Fruit fly (Drosophila melanogaster): ENCODE results near the gene ncd.

The ncd gene

dm6 chr3R:29775755-29776686, 30.9 kb downstream of the ncd start:
- TF ChIP-seq psq (GFP tag; optimal IDR thresholded peaks at IDR 0.05), result no peak
- no peak for TF ChIP-seq dmrt93B (GFP tag; optimal IDR thresholded peaks at IDR 0.05)
- TF ChIP-seq lola (GFP tag; optimal IDR thresholded peaks at IDR 0.05), result no peak
- TF ChIP-seq sage (GFP tag; optimal IDR thresholded peaks at IDR 0.05), result no peak
- TF ChIP-seq foxo (GFP tag; optimal IDR thresholded peaks at IDR 0.05), result peak in 1 of 2 experiments; percentile 9
- no peak for TF ChIP-seq fru (GFP tag; optimal IDR thresholded peaks at IDR 0.05)
- no peak for TF ChIP-seq Myc (optimal IDR thresholded peaks at IDR 0.05)
- TF ChIP-seq h (GFP tag; optimal IDR thresholded peaks at IDR 0.05), result peak; percentile 63
- no peak for TF ChIP-seq ey (GFP tag; optimal IDR thresholded peaks at IDR 0.05)
- TF ChIP-seq usp (GFP tag; optimal IDR thresholded peaks at IDR 0.05), result no peak
- no peak for TF ChIP-seq Rel (GFP tag; optimal IDR thresholded peaks at IDR 0.05)
- peak; percentile 98 for TF ChIP-seq Rel (tag; optimal IDR thresholded peaks at IDR 0.05)
- TF ChIP-seq OdsH (GFP tag; optimal IDR thresholded peaks at IDR 0.05), result no peak
- no peak for TF ChIP-seq tai (GFP tag; optimal IDR thresholded peaks at IDR 0.05)
- no peak for TF ChIP-seq Vsx2 (GFP tag; optimal IDR thresholded peaks at IDR 0.05; ENCODE audit: partially characterized antibody)
- no peak for TF ChIP-seq jim (GFP tag; optimal IDR thresholded peaks at IDR 0.05)
- TF ChIP-seq Sp1 (GFP tag; optimal IDR thresholded peaks at IDR 0.05), result no peak
- no peak for TF ChIP-seq Dfd (GFP tag; optimal IDR thresholded peaks at IDR 0.05)

- peak; percentile 81 for TF ChIP-seq psq (GFP tag; optimal IDR thresholded peaks at IDR 0.05)
- peak; percentile 98 for TF ChIP-seq Vsx2 (GFP tag; optimal IDR thresholded peaks at IDR 0.05; ENCODE audit: partially characterized antibody)
- TF ChIP-seq rgr (GFP tag; optimal IDR thresholded peaks at IDR 0.05), result peak; percentile 24
- no peak for TF ChIP-seq GATAd (GFP tag; optimal IDR thresholded peaks at IDR 0.05)
- TF ChIP-seq ey (GFP tag; optimal IDR thresholded peaks at IDR 0.05), result no peak
- no peak for TF ChIP-seq lola (GFP tag; optimal IDR thresholded peaks at IDR 0.05)
- TF ChIP-seq Hr83 (GFP tag; optimal IDR thresholded peaks at IDR 0.05; ENCODE audit: poor library complexity, severe bottlenecking), result peak; percentile 62
- no peak for TF ChIP-seq dsf (GFP tag; optimal IDR thresholded peaks at IDR 0.05; ENCODE audit: borderline replicate concordance)
- TF ChIP-seq pan (optimal IDR thresholded peaks at IDR 0.05), result no peak
- no peak for TF ChIP-seq sv (GFP tag; optimal IDR thresholded peaks at IDR 0.05)
- TF ChIP-seq brk (GFP tag; optimal IDR thresholded peaks at IDR 0.05), result peak; percentile 15
- TF ChIP-seq dmrt93B (GFP tag; optimal IDR thresholded peaks at IDR 0.05), result no peak
- no peak for TF ChIP-seq Mio (GFP tag; optimal IDR thresholded peaks at IDR 0.05)
- no peak for TF ChIP-seq br (GFP tag; optimal IDR thresholded peaks at IDR 0.05)
- no peak for TF ChIP-seq Abd-B (GFP tag; optimal IDR thresholded peaks at IDR 0.05)
- TF ChIP-seq HLH106 (tag; optimal IDR thresholded peaks at IDR 0.05), result no peak
- TF ChIP-seq foxo (GFP tag; optimal IDR thresholded peaks at IDR 0.05), result no peak
- TF ChIP-seq OdsH (GFP tag; optimal IDR thresholded peaks at IDR 0.05), result peak; percentile 9
- peak; percentile 10 for TF ChIP-seq h (GFP tag; optimal IDR thresholded peaks at IDR 0.05)
- TF ChIP-seq fru (GFP tag; optimal IDR thresholded peaks at IDR 0.05), result no peak
- TF ChIP-seq N (GFP tag; optimal IDR thresholded peaks at IDR 0.05), result no peak
- TF ChIP-seq dl (GFP tag; optimal IDR thresholded peaks at IDR 0.05; ENCODE audit: insufficient read depth in 1 of 2, partially characterized antibody in 2 of 2), result peak; percentile 98 to 99
- TF ChIP-seq usp (GFP tag; optimal IDR thresholded peaks at IDR 0.05), result no peak
- no peak for TF ChIP-seq CG9705 (GFP tag; optimal IDR thresholded peaks at IDR 0.05)
- peak; percentile 82 for TF ChIP-seq CrebA (GFP tag; optimal IDR thresholded peaks at IDR 0.05; ENCODE audit: borderline replicate concordance)
- no peak for TF ChIP-seq Dfd (GFP tag; optimal IDR thresholded peaks at IDR 0.05)
- no peak for TF ChIP-seq Myc (optimal IDR thresholded peaks at IDR 0.05)
- TF ChIP-seq Sp1 (GFP tag; optimal IDR thresholded peaks at IDR 0.05), result no peak
- peak; percentile 100 for TF ChIP-seq Dif (GFP tag; optimal IDR thresholded peaks at IDR 0.05; ENCODE audit: partially characterized antibody)
- TF ChIP-seq jim (GFP tag; optimal IDR thresholded peaks at IDR 0.05), result peak; percentile 54
- no peak for TF ChIP-seq Hnf4 (GFP tag; optimal IDR thresholded peaks at IDR 0.05)
- TF ChIP-seq tai (GFP tag; optimal IDR thresholded peaks at IDR 0.05), result no peak
- TF ChIP-seq Hr78 (GFP tag; optimal IDR thresholded peaks at IDR 0.05), result no peak
- peak; percentile 43 for TF ChIP-seq Rel (GFP tag; optimal IDR thresholded peaks at IDR 0.05)
- TF ChIP-seq Rel (tag; optimal IDR thresholded peaks at IDR 0.05), result peak; percentile 70
- TF ChIP-seq CG32264 (GFP tag; optimal IDR thresholded peaks at IDR 0.05), result peak; percentile 49
- no peak for TF ChIP-seq woc (GFP tag; optimal IDR thresholded peaks at IDR 0.05)
- TF ChIP-seq Jra (GFP tag; optimal IDR thresholded peaks at IDR 0.05), result no peak
- peak; percentile 45 for TF ChIP-seq sage (GFP tag; optimal IDR thresholded peaks at IDR 0.05)
Observed at dm6 chr3R:29774360-29775193, 32.4 kb downstream of the ncd start.

Data from whole organism, wandering third instar larva.